Worm (Caenorhabditis elegans) whole organism, L1 larva: Measurements from ENCODE around the gene Y43F8B.7.

ENCODE experiments used
- C16A3.4 ChIP-seq: fragments of 150-350 bp; optimal IDR thresholded peaks from 2 replicates; lab custom pipeline; 2014; ENCODE audit warnings: missing biosample characterization, missing genetic modification characterization
- C34B4.2 ChIP-seq: sonication (generic microtip); optimal IDR thresholded peaks from 2 replicates; lab custom pipeline; 2017; ENCODE audit warnings: mild to moderate bottlenecking, missing genetic modification characterization, missing compliant biosample characterization
- F16B12.6 ChIP-seq: fragments of 150-350 bp; optimal IDR thresholded peaks from 2 replicates; lab custom pipeline; 2014; ENCODE audit warnings: missing biosample characterization, missing genetic modification characterization
- Y116A8C.19 ChIP-seq: sonication (generic microtip); optimal IDR thresholded peaks from 2 replicates; lab custom pipeline; 2016; ENCODE audit warnings: missing compliant biosample characterization, missing genetic modification characterization, borderline replicate concordance
- alr-1 ChIP-seq: fragments of 200-800 bp; sonication (Bioruptor generic); optimal IDR thresholded peaks from 2 replicates; lab custom pipeline; 2018; ENCODE audit warnings: borderline replicate concordance, mild to moderate bottlenecking, missing genetic modification characterization, missing compliant biosample characterization
- aly-2 ChIP-seq: fragments of 150-350 bp; optimal IDR thresholded peaks from 2 replicates; lab custom pipeline; 2014; ENCODE audit warnings: missing biosample characterization, missing genetic modification characterization
- blmp-1 ChIP-seq: fragments of 150-350 bp; optimal IDR thresholded peaks from 2 replicates; lab custom pipeline; 2014; ENCODE audit warnings: missing biosample characterization, missing genetic modification characterization
- ceh-8 ChIP-seq: fragments of 200-800 bp; sonication (Bioruptor generic); optimal IDR thresholded peaks from 2 replicates; lab custom pipeline; 2018; ENCODE audit warnings: mild to moderate bottlenecking, missing genetic modification characterization, moderate library complexity, missing compliant biosample characterization
- ceh-82 ChIP-seq, 3 experiments: fragments of 150-350 bp in 1 of 3; sonication (generic microtip) in 2 of 3; optimal IDR thresholded peaks; 2 replicates each; lab custom pipeline; 2014 to 2017; ENCODE audit warnings: missing biosample characterization in 3 of 3, missing genetic modification characterization in 3 of 3
- ceh-90 ChIP-seq: sonication (generic microtip); optimal IDR thresholded peaks from 2 replicates; lab custom pipeline; 2016; ENCODE audit warnings: missing genetic modification characterization, missing compliant biosample characterization
- elt-2 ChIP-seq: sonication (generic microtip); optimal IDR thresholded peaks from 2 replicates; lab custom pipeline; 2016; ENCODE audit warnings: missing genetic modification characterization, mild to moderate bottlenecking, inconsistent platforms, missing compliant biosample characterization, missing genetic modification reagents
- ets-5 ChIP-seq: fragments of 200-800 bp; sonication (Bioruptor generic); IDR thresholded peaks from 2 replicates; pipeline ENCODE4 v1.3.6; 2022; ENCODE audit warnings: missing genetic modification characterization, missing compliant biosample characterization
- fkh-10 ChIP-seq: sonication (generic microtip); optimal IDR thresholded peaks from 2 replicates; lab custom pipeline; 2017; ENCODE audit warnings: missing biosample characterization, missing genetic modification reagents, missing genetic modification characterization
- jun-1 ChIP-seq: fragments of 150-350 bp; optimal IDR thresholded peaks from 2 replicates; lab custom pipeline; 2014; ENCODE audit warnings: missing biosample characterization, missing genetic modification reagents, missing genetic modification characterization
- lin-13 ChIP-seq: fragments of 150-350 bp; optimal IDR thresholded peaks from 2 replicates; lab custom pipeline; 2014; ENCODE audit warnings: missing biosample characterization, missing genetic modification reagents, missing genetic modification characterization
- lin-15B ChIP-seq: fragments of 150-350 bp; sonication (generic microtip); optimal IDR thresholded peaks from 3 replicates; lab custom pipeline; 2014; ENCODE audit warnings: missing biosample characterization, missing genetic modification characterization
- lin-39 ChIP-seq: fragments of 150-350 bp; optimal IDR thresholded peaks from 2 replicates; lab custom pipeline; 2014; ENCODE audit warnings: missing biosample characterization, missing genetic modification reagents, missing genetic modification characterization
- mdl-1 ChIP-seq, 2 experiments: fragments of 150-350 bp; optimal IDR thresholded peaks; 2 replicates each; lab custom pipeline; 2014 to 2017; ENCODE audit warnings: missing biosample characterization in 2 of 2, missing genetic modification characterization in 2 of 2, inconsistent platforms in 1 of 2
- nhr-11 ChIP-seq: fragments of 150-350 bp; optimal IDR thresholded peaks from 2 replicates; lab custom pipeline; 2014; ENCODE audit warnings: missing biosample characterization, missing genetic modification characterization
- nhr-20 ChIP-seq: sonication (generic microtip); optimal IDR thresholded peaks from 2 replicates; lab custom pipeline; 2016; ENCODE audit warnings: mild to moderate bottlenecking, missing genetic modification characterization, missing compliant biosample characterization
- nhr-47 ChIP-seq: sonication (generic microtip); optimal IDR thresholded peaks from 2 replicates; lab custom pipeline; 2016; ENCODE audit warnings: mild to moderate bottlenecking, missing genetic modification characterization, moderate library complexity, missing compliant biosample characterization
- nhr-71 ChIP-seq: sonication (generic microtip); optimal IDR thresholded peaks from 2 replicates; lab custom pipeline; 2016; ENCODE audit warnings: mild to moderate bottlenecking, missing genetic modification characterization, moderate library complexity, missing compliant biosample characterization
- nhr-76 ChIP-seq: sonication (generic microtip); optimal IDR thresholded peaks from 2 replicates; lab custom pipeline; 2017; ENCODE audit warnings: missing biosample characterization, missing genetic modification characterization
- nhr-85 ChIP-seq: sonication (generic microtip); peaks from one replicate; lab custom pipeline; 2016; ENCODE audit warnings: missing genetic modification characterization, inconsistent platforms, missing compliant biosample characterization
- pax-3 ChIP-seq: fragments of 200-800 bp; sonication (Bioruptor generic); optimal IDR thresholded peaks from 2 replicates; lab custom pipeline; 2018; ENCODE audit warnings: mild to moderate bottlenecking, missing genetic modification characterization, moderate library complexity, missing compliant biosample characterization
- pqm-1 ChIP-seq: sonication (generic microtip); optimal IDR thresholded peaks from 3 replicates; lab custom pipeline; 2017; ENCODE audit warnings: missing biosample characterization, missing genetic modification characterization
- snpc-4 ChIP-seq: fragments of 150-350 bp; optimal IDR thresholded peaks from 2 replicates; lab custom pipeline; 2014; ENCODE audit warnings: missing biosample characterization, missing genetic modification characterization
- sup-37 ChIP-seq: fragments of 200-800 bp; sonication (Bioruptor generic); optimal IDR thresholded peaks from 2 replicates; lab custom pipeline; 2018; ENCODE audit warnings: mild to moderate bottlenecking, missing genetic modification characterization, missing compliant biosample characterization
- tbx-2 ChIP-seq: sonication (generic microtip); optimal IDR thresholded peaks from 2 replicates; lab custom pipeline; 2016; ENCODE audit warnings: missing genetic modification characterization, missing compliant biosample characterization
- unc-30 ChIP-seq: sonication (generic microtip); optimal IDR thresholded peaks from 2 replicates; lab custom pipeline; 2017; ENCODE audit warnings: missing biosample characterization, missing genetic modification characterization
- unc-62 ChIP-seq: fragments of 150-350 bp; optimal IDR thresholded peaks from 2 replicates; lab custom pipeline; 2014; ENCODE audit warnings: missing biosample characterization, missing genetic modification reagents, missing genetic modification characterization
- unc-86 ChIP-seq: sonication (generic microtip); optimal IDR thresholded peaks from 2 replicates; lab custom pipeline; 2016; ENCODE audit warnings: missing genetic modification characterization, missing compliant biosample characterization
- unc-98 ChIP-seq: fragments of 200-800 bp; sonication (Bioruptor generic); IDR thresholded peaks from 2 replicates; pipeline ENCODE4 v1.3.6; 2022; ENCODE audit warnings: missing genetic modification characterization, missing compliant biosample characterization
- vab-15 ChIP-seq: sonication (generic microtip); optimal IDR thresholded peaks from 2 replicates; lab custom pipeline; 2017; ENCODE audit warnings: missing genotype, mild to moderate bottlenecking, missing genetic modification characterization, missing compliant biosample characterization
- zag-1 ChIP-seq: fragments of 150-350 bp; optimal IDR thresholded peaks from 2 replicates; lab custom pipeline; 2014; ENCODE audit warnings: missing biosample characterization, missing genetic modification characterization

Gene Y43F8B.7

ce11 chrV:19490461-19490860 lies at the start of gene Y43F8B.7:
Y43F8B.7 (plus strand) TSS chrV:19490761.
- no peak for TF ChIP-seq vab-15 (tag; lab: Kevin White, UChicago)
- no peak for TF ChIP-seq aly-2 (tag; lab: Kevin White, UChicago)
- no peak for TF ChIP-seq nhr-20 (tag; lab: Kevin White, UChicago)
- TF ChIP-seq unc-98 (GFP tag; lab: Robert Waterston, UW), result no peak
- no peak for TF ChIP-seq unc-30

ce11 chrV:19443599-19443998 lies 47.0 kb upstream of the Y43F8B.7 start:
- TF ChIP-seq nhr-47 (tag; lab: Kevin White, UChicago), result no peak
- no peak for TF ChIP-seq nhr-11 (tag; lab: Kevin White, UChicago)
- TF ChIP-seq snpc-4 (tag; lab: Kevin White, UChicago), result no peak

ce11 chrV:19445442-19445841 lies 45.1 kb upstream of the Y43F8B.7 start, which contains the start of gene M04C3.1:
M04C3.1 (minus strand) TSS chrV:19445605.
- TF ChIP-seq elt-2 (peak; percentile 7), C34B4.2 (tag; lab: Kevin White, UChicago) (no peak)

ce11 chrV:19448805-19449204 lies 41.8 kb upstream of the Y43F8B.7 start, which contains the start of gene M04C3.2:
M04C3.2 (minus strand) TSS chrV:19448905.
- TF ChIP-seq ceh-82 (tag; optimal IDR thresholded peaks at IDR 0.05; lab: Kevin White, UChicago), result no peak
- TF ChIP-seq ceh-90 (tag; lab: Kevin White, UChicago), result no peak
- TF ChIP-seq F16B12.6 (tag; lab: Kevin White, UChicago), result no peak
- TF ChIP-seq lin-39, result no peak
- TF ChIP-seq unc-86 (tag; lab: Kevin White, UChicago), result no peak
- TF ChIP-seq Y116A8C.19, result no peak
- TF ChIP-seq blmp-1 (tag; lab: Kevin White, UChicago), result no peak
- no peak for TF ChIP-seq lin-15B (tag; lab: Kevin White, UChicago)
- no peak for TF ChIP-seq pqm-1 (tag; lab: Kevin White, UChicago)
- TF ChIP-seq nhr-76 (tag; lab: Kevin White, UChicago), result no peak
- no peak for TF ChIP-seq jun-1 (tag; lab: Kevin White, UChicago)
- TF ChIP-seq sup-37 (GFP tag; lab: Kevin White, UChicago), result no peak
- TF ChIP-seq C16A3.4 (tag; lab: Kevin White, UChicago), result no peak
- TF ChIP-seq fkh-10, result no peak
- no peak for TF ChIP-seq lin-13 (GFP tag; lab: Kevin White, UChicago)

ce11 chrV:19449544-19449943 lies 41.0 kb upstream of the Y43F8B.7 start, which contains the start of gene M04C3.5:
M04C3.5 (plus strand) TSS chrV:19449733.
- TF ChIP-seq mdl-1 (tag; optimal IDR thresholded peaks at IDR 0.05; lab: Kevin White, UChicago) (no peak), pqm-1 (tag; lab: Kevin White, UChicago) (no peak), tbx-2 (no peak), ceh-8 (GFP tag; lab: Kevin White, UChicago) (no peak), alr-1 (tag; lab: Kevin White, UChicago) (no peak), nhr-85 (tag; lab: Kevin White, UChicago) (no peak), nhr-71 (no peak), zag-1 (tag; lab: Kevin White, UChicago) (no peak), unc-62 (no peak)

ce11 chrV:19455650-19456049 lies 34.9 kb upstream of the Y43F8B.7 start, which contains the start of the genes Y43F8B.13 and Y43F8B.14:
Y43F8B.13 (plus strand) TSS chrV:19455950.
Y43F8B.14 (minus strand) TSS chrV:19455971.
- TF ChIP-seq pax-3 (no peak), ets-5 (GFP tag; lab: Robert Waterston, UW) (no peak)
